Fruit fly (Drosophila melanogaster): ENCODE results near the gene Qsox4.

DNA sequence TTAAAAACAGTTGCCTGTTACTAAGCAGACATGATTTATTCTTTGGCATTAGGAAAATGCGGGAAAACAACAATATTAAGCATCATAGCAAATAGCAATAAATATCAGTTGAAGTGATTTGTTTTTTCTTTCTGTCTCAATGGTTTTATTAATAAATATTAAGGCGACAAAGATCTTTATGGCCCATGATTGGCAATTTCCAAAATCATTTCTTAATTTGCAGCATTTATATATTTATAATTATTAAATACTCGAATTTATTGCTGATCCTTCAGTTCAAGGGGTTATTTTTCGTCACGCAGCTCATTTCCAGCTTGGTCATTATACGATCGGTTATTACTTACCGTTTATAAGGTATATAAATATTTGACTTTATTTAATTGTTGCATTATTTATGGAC lies 25.1 kb downstream of the Qsox4 start:
- TF ChIP-seq salm (tag; optimal IDR thresholded peaks at IDR 0.05), result no peak
- no peak for TF ChIP-seq CG30020 (tag; optimal IDR thresholded peaks at IDR 0.05)

Data from whole organism, embryonic.